Worm (Caenorhabditis elegans) whole organism, L1 larva: ENCODE measurements around the gene str-260.

Experiments
- blmp-1 ChIP-seq: fragments of 150-350 bp; optimal IDR thresholded peaks from 2 replicates; lab custom pipeline; 2014; ENCODE audit warnings: missing biosample characterization, missing genetic modification characterization
- fkh-10 ChIP-seq: sonication (generic microtip); optimal IDR thresholded peaks from 2 replicates; lab custom pipeline; 2017; ENCODE audit warnings: missing biosample characterization, missing genetic modification reagents, missing genetic modification characterization
- lin-13 ChIP-seq: fragments of 150-350 bp; optimal IDR thresholded peaks from 2 replicates; lab custom pipeline; 2014; ENCODE audit warnings: missing biosample characterization, missing genetic modification reagents, missing genetic modification characterization
- lir-3 ChIP-seq: sonication (generic microtip); optimal IDR thresholded peaks from 2 replicates; lab custom pipeline; 2016; ENCODE audit warnings: mild to moderate bottlenecking, missing genetic modification characterization, moderate library complexity, missing compliant biosample characterization; ENCODE audit not compliant: poor library complexity
- mdl-1 ChIP-seq, 2 experiments: fragments of 150-350 bp; optimal IDR thresholded peaks; 2 replicates each; lab custom pipeline; 2014 to 2017; ENCODE audit warnings: missing biosample characterization in 2 of 2, missing genetic modification characterization in 2 of 2, inconsistent platforms in 1 of 2
- nhr-11 ChIP-seq: fragments of 150-350 bp; optimal IDR thresholded peaks from 2 replicates; lab custom pipeline; 2014; ENCODE audit warnings: missing biosample characterization, missing genetic modification characterization
- rnt-1 ChIP-seq: sonication (generic microtip); optimal IDR thresholded peaks from 2 replicates; lab custom pipeline; 2016; ENCODE audit warnings: mild to moderate bottlenecking, missing genetic modification characterization, moderate library complexity, missing compliant biosample characterization
- snpc-4 ChIP-seq: fragments of 150-350 bp; optimal IDR thresholded peaks from 2 replicates; lab custom pipeline; 2014; ENCODE audit warnings: missing biosample characterization, missing genetic modification characterization
- ztf-11 ChIP-seq, 2 experiments: sonication (generic microtip); optimal IDR thresholded peaks; 2 replicates each; lab custom pipeline; 2016 to 2017; ENCODE audit warnings: missing genetic modification characterization in 2 of 2, missing biosample characterization in 1 of 2, missing compliant biosample characterization in 1 of 2

DNA sequence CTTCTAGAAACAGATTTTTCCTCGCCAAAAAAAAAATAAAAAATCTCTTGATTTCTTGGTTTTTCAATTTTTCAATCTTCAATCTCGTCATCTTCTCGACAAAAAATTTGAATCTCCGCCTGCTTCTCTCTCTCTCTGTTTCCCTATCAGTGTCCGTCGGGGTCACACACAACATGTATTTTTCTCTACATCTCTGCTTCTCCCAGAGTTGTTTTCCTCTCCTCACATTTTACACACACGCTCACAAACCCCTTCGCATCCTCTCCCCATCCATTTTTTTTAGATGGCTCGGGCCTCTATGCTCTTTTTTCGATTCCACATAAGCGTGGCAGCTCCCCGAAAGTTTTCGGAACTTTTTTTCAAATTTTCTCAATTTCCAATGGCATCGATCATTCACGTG lies 52.8 kb downstream of the str-260 start:
- peak; percentile 12 for TF ChIP-seq fkh-10
- no peak for TF ChIP-seq lir-3 (tag; lab: Kevin White, UChicago)
- TF ChIP-seq ztf-11 (tag; optimal IDR thresholded peaks at IDR 0.05; lab: Kevin White, UChicago), result no peak
- TF ChIP-seq snpc-4 (tag; lab: Kevin White, UChicago), result no peak
- TF ChIP-seq mdl-1 (tag; optimal IDR thresholded peaks at IDR 0.05; lab: Kevin White, UChicago), result no peak
- TF ChIP-seq lin-13 (GFP tag; lab: Kevin White, UChicago), result no peak
- TF ChIP-seq rnt-1 (tag; lab: Kevin White, UChicago), result peak; percentile 55
- TF ChIP-seq nhr-11 (tag; lab: Kevin White, UChicago), result no peak
- TF ChIP-seq blmp-1 (tag; lab: Kevin White, UChicago), result no peak
